In the genomic region with DNA sequence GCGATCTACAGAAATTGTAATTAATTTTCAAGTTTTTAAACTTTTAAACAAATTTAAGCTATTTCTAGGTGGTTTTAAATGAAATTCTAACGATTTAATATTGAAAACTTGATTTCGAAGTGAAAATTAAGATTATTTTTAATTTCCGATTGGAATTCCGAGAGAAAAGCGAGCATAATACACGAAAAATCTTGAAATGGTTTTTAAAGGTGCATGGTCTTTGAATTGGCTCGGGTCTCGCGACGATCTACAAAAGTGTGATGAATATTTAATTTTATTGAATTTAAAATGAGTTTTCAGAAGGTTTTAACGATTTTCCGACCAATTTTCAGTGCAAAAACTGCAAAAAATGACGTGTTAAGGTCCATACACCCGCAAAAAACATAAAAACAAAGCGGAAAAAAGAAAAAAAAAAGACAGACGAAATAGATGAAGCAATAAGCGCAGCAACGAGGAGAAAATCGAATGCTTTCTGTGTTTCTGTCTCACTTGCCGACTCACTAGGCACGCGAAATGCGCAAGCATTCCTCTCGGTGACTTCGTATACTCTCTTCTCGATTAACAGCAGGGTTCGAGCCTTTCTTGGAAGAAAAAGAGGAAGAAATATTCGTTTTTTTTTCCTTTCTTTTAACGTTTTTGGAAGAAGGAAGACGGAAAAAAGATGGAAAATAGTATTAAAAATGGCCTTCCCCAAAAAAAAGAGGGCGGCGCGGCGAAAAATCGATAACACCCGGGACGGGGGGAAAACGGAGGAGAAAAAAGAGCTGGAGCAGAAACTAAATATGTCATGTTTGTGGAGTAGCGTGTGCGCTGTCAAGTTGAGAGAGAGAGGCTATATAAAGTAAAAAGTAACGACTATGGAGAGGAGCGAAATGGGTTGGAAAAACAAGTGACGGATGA, we compare ENCODE assay signal across 5 worm cellular contexts.
A peak's percentile ranks its signal among the peaks of the same experiment; 100 is the strongest.
TF ChIP-seq lines count a peak whose summit lies in the region.

No protein-coding gene starts in this region.

TF ChIP-seq in whole organism, L1 larva, 84 proteins besides CTCF, POLR2A, EP300 and RAD21 (continues in another document):
- TF ChIP-seq snu-23 (GFP tag; optimal IDR thresholded peaks at IDR 0.05; lab: Kevin White, UChicago) (peak; percentile 64), nhr-77 (tag; optimal IDR thresholded peaks at IDR 0.05; lab: Kevin White, UChicago) (peak; percentile 39), tbx-2 (tag; optimal IDR thresholded peaks at IDR 0.05; lab: Kevin White, UChicago) (peak; percentile 38), C16A3.4 (tag; optimal IDR thresholded peaks at IDR 0.05; lab: Kevin White, UChicago) (peak; percentile 59), fkh-10 (GFP tag; optimal IDR thresholded peaks at IDR 0.05; lab: Kevin White, UChicago) (peak; percentile 12), ceh-90 (tag; optimal IDR thresholded peaks at IDR 0.05; lab: Kevin White, UChicago) (no peak), efl-1 (optimal IDR thresholded peaks at IDR 0.05; lab: Kevin White, UChicago) (peak; percentile 60 to 68), efl-1 (GFP tag; optimal IDR thresholded peaks at IDR 0.05 in 1 of 2; lab: Kevin White, UChicago) (peak; percentile 32 to 95), zag-1 (tag; optimal IDR thresholded peaks at IDR 0.05; lab: Kevin White, UChicago) (no peak), irx-1 (tag; optimal IDR thresholded peaks at IDR 0.05; lab: Kevin White, UChicago) (no peak), Y116A8C.19 (tag; optimal IDR thresholded peaks at IDR 0.05; lab: Kevin White, UChicago; ENCODE audit: borderline replicate concordance) (no peak), nhr-20 (tag; optimal IDR thresholded peaks at IDR 0.05; lab: Kevin White, UChicago) (peak; percentile 18), egl-27 (tag; optimal IDR thresholded peaks at IDR 0.05; lab: Kevin White, UChicago) (no peak), ets-5 (GFP tag; IDR thresholded peaks at IDR 0.05; lab: Robert Waterston, UW) (no peak), snpc-4 (tag; optimal IDR thresholded peaks at IDR 0.05; lab: Kevin White, UChicago) (peak; percentile 10), efl-3 (GFP tag; optimal IDR thresholded peaks at IDR 0.05; lab: Kevin White, UChicago) (no peak)

TF ChIP-seq in whole organism, L3 larva, 47 proteins besides CTCF, POLR2A, EP300 and RAD21 (continues in another document):
- TF ChIP-seq daf-12 (tag; optimal IDR thresholded peaks at IDR 0.05; lab: Kevin White, UChicago): no peak
- no peak for TF ChIP-seq ceh-9 (tag; optimal IDR thresholded peaks at IDR 0.05; lab: Kevin White, UChicago)
- TF ChIP-seq hmg-11 (tag; optimal IDR thresholded peaks at IDR 0.05; lab: Kevin White, UChicago): peak; percentile 57
- TF ChIP-seq nhr-76 (tag; optimal IDR thresholded peaks at IDR 0.05; lab: Kevin White, UChicago): no peak
- TF ChIP-seq nhr-23 (tag; optimal IDR thresholded peaks at IDR 0.05; lab: Kevin White, UChicago): peak; percentile 39
- no peak for TF ChIP-seq zag-1 (tag; optimal IDR thresholded peaks at IDR 0.05; lab: Kevin White, UChicago)
- no peak for TF ChIP-seq unc-39 (tag; optimal IDR thresholded peaks at IDR 0.05; lab: Kevin White, UChicago)
- no peak for TF ChIP-seq R02D3.7 (tag; optimal IDR thresholded peaks at IDR 0.05; lab: Kevin White, UChicago)
- peak; percentile 10 for TF ChIP-seq egl-5 (tag; optimal IDR thresholded peaks at IDR 0.05; lab: Kevin White, UChicago)
- no peak for TF ChIP-seq aly-2 (tag; optimal IDR thresholded peaks at IDR 0.05; lab: Kevin White, UChicago)
- TF ChIP-seq nhr-237 (tag; optimal IDR thresholded peaks at IDR 0.05; lab: Kevin White, UChicago): no peak
- peak; percentile 60 for TF ChIP-seq snpc-4 (tag; optimal IDR thresholded peaks at IDR 0.05; lab: Kevin White, UChicago)
- no peak for TF ChIP-seq elt-3 (tag; optimal IDR thresholded peaks at IDR 0.05; lab: Kevin White, UChicago)
- TF ChIP-seq fkh-2 (tag; optimal IDR thresholded peaks at IDR 0.05; lab: Kevin White, UChicago): no peak
- TF ChIP-seq pha-4 (tag; optimal IDR thresholded peaks at IDR 0.05; lab: Kevin White, UChicago): peak; percentile 50
- TF ChIP-seq fos-1 (tag; optimal IDR thresholded peaks at IDR 0.05; lab: Kevin White, UChicago): no peak
- TF ChIP-seq nhr-28 (tag; optimal IDR thresholded peaks at IDR 0.05; lab: Kevin White, UChicago): no peak
- no peak for TF ChIP-seq nhr-25 (tag; optimal IDR thresholded peaks at IDR 0.05; lab: Kevin White, UChicago)

TF ChIP-seq in whole organism, early embryonic, 17 proteins besides CTCF, POLR2A, EP300 and RAD21:
- 0 out of 2 replicates have a peak, but pooled peaks have one; percentile 47 for TF ChIP-seq pes-1 (GFP tag; IDR thresholded peaks at IDR 0.05; lab: Robert Waterston, UW)
- TF ChIP-seq F13C5.2 (tag; optimal IDR thresholded peaks at IDR 0.05; lab: Kevin White, UChicago): peak; percentile 55
- peak; percentile 28 for TF ChIP-seq hmg-4 (GFP tag; optimal IDR thresholded peaks at IDR 0.05; lab: Kevin White, UChicago)
- no peak for TF ChIP-seq ets-7 (tag; optimal IDR thresholded peaks at IDR 0.05; lab: Kevin White, UChicago)
- no peak for TF ChIP-seq B0310.2 (tag; optimal IDR thresholded peaks at IDR 0.05; lab: Kevin White, UChicago)

TF ChIP-seq in whole organism, midembryonic, 9 proteins besides CTCF, POLR2A, EP300 and RAD21:
- TF ChIP-seq ztf-23 (GFP tag; IDR thresholded peaks at IDR 0.05; lab: Robert Waterston, UW): 0 out of 2 replicates have a peak, but pooled peaks have one; percentile 58
- TF ChIP-seq flt-1 (GFP tag; IDR thresholded peaks at IDR 0.05; lab: Robert Waterston, UW): peak; percentile 52; the same call in 1 of the 2 replicates
- no peak for TF ChIP-seq ref-1 (GFP tag; conservative IDR thresholded peaks at IDR 0.05; lab: Robert Waterston, UW)
- TF ChIP-seq klf-2 (GFP tag; conservative IDR thresholded peaks at IDR 0.05; lab: Robert Waterston, UW): no peak
- TF ChIP-seq tab-1 (GFP tag; IDR thresholded peaks at IDR 0.05; lab: Robert Waterston, UW): peak; percentile 63; the same call in 1 of the 2 replicates
- TF ChIP-seq T22C8.4 (GFP tag; IDR thresholded peaks at IDR 0.05; lab: Robert Waterston, UW): peak; percentile 78
- TF ChIP-seq cog-1 (tag; optimal IDR thresholded peaks at IDR 0.05; lab: Kevin White, UChicago): peak; percentile 34
- no peak for TF ChIP-seq med-1 (GFP tag; optimal IDR thresholded peaks at IDR 0.05; lab: Kevin White, UChicago; ENCODE audit: insufficient read depth)
- no peak for TF ChIP-seq ztf-29 (GFP tag; IDR thresholded peaks at IDR 0.05; lab: Robert Waterston, UW)

TF ChIP-seq in whole organism, young adult, 124 proteins besides CTCF, POLR2A, EP300 and RAD21:
- TF ChIP-seq madf-10 (tag; optimal IDR thresholded peaks at IDR 0.05; lab: Kevin White, UChicago) (peak; percentile 13), cebp-1 (GFP tag; IDR thresholded peaks at IDR 0.05; lab: Robert Waterston, UW) (peak; percentile 26; the same call in 1 of the 2 replicates), cebp-1 (tag; optimal IDR thresholded peaks at IDR 0.05; lab: Kevin White, UChicago) (peak; percentile 65), K12H6.12 (tag; optimal IDR thresholded peaks at IDR 0.05; lab: Kevin White, UChicago) (peak; percentile 74), lsl-1 (GFP tag; optimal IDR thresholded peaks at IDR 0.05; lab: Kevin White, UChicago) (peak; percentile 95), F55B11.4 (tag; optimal IDR thresholded peaks at IDR 0.05; lab: Kevin White, UChicago; ENCODE audit: borderline replicate concordance, insufficient read depth) (no peak), D2030.7 (GFP tag; IDR thresholded peaks at IDR 0.05; lab: Robert Waterston, UW) (peak; percentile 29; the same call in 1 of the 2 replicates), let-607 (tag; optimal IDR thresholded peaks at IDR 0.05; lab: Kevin White, UChicago) (peak; percentile 1 to 43), ceh-58 (GFP tag; IDR thresholded peaks at IDR 0.05; lab: Robert Waterston, UW) (no peak), dpl-1 (GFP tag; optimal IDR thresholded peaks at IDR 0.05; lab: Kevin White, UChicago) (peak; percentile 38), snpc-4 (GFP tag; optimal IDR thresholded peaks at IDR 0.05; lab: Kevin White, UChicago) (no peak), snpc-4 (tag; optimal IDR thresholded peaks at IDR 0.05; lab: Kevin White, UChicago) (peak in 1 of 4 experiments; percentile 11), pbrm-1 (GFP tag; IDR thresholded peaks at IDR 0.05; lab: Robert Waterston, UW) (0 out of 2 replicates have a peak, but pooled peaks have one; percentile 15), ceh-91 (GFP tag; IDR thresholded peaks at IDR 0.05; lab: Robert Waterston, UW) (0 out of 2 replicates have a peak, but pooled peaks have one; percentile 27), madf-8 (GFP tag; conservative IDR thresholded peaks at IDR 0.05; lab: Robert Waterston, UW) (peak; percentile 52), nfyb-1 (GFP tag; IDR thresholded peaks at IDR 0.05; lab: Robert Waterston, UW) (peak; percentile 70; the same call in 1 of the 2 replicates), madf-6 (GFP tag; IDR thresholded peaks at IDR 0.05; lab: Robert Waterston, UW) (peak; percentile 79), lin-40 (tag; optimal IDR thresholded peaks at IDR 0.05; lab: Kevin White, UChicago) (peak; percentile 36), lin-35 (GFP tag; optimal IDR thresholded peaks at IDR 0.05; lab: Kevin White, UChicago) (peak in 1 of 3 experiments; percentile 40), hrde-1 (tag; optimal IDR thresholded peaks at IDR 0.05; lab: Kevin White, UChicago; ENCODE audit: borderline replicate concordance) (no peak), nhr-80 (tag; optimal IDR thresholded peaks at IDR 0.05; lab: Kevin White, UChicago) (peak; percentile 67), hmg-20 (GFP tag; IDR thresholded peaks at IDR 0.05; lab: Robert Waterston, UW) (no peak), xnd-1 (tag; optimal IDR thresholded peaks at IDR 0.05; lab: Kevin White, UChicago) (peak; percentile 65), K11D2.4 (GFP tag; IDR thresholded peaks at IDR 0.05; lab: Robert Waterston, UW) (no peak), repo-1 (tag; optimal IDR thresholded peaks at IDR 0.05; lab: Kevin White, UChicago) (no peak), F33H1.4 (GFP tag; IDR thresholded peaks at IDR 0.05; lab: Robert Waterston, UW) (peak; percentile 88), hmg-1.2 (GFP tag; IDR thresholded peaks at IDR 0.05; lab: Robert Waterston, UW) (peak; percentile 43; the same call in 1 of the 2 replicates), dox-1 (GFP tag; IDR thresholded peaks at IDR 0.05; lab: Robert Waterston, UW) (peak; percentile 47), ztf-18 (tag; optimal IDR thresholded peaks at IDR 0.05; lab: Kevin White, UChicago) (peak; percentile 89), attf-5 (GFP tag; optimal IDR thresholded peaks at IDR 0.05; lab: Kevin White, UChicago) (peak; percentile 90), zfh-2 (GFP tag; conservative IDR thresholded peaks at IDR 0.05; lab: Robert Waterston, UW) (peak; percentile 70)
